Worm (Caenorhabditis elegans): Measurements from ENCODE around the gene Y73B6BL.27.

Gene Y73B6BL.27

ce11 chrIV:6438051-6438450 is 35.0 kb downstream of the Y73B6BL.27 start, which contains the start of gene dlc-5:
dlc-5 (plus strand) TSS chrIV:6438204.
- TF ChIP-seq sptf-1 (tag; optimal IDR thresholded peaks at IDR 0.05) (no peak), mls-2 (tag; optimal IDR thresholded peaks at IDR 0.05) (no peak), lin-13 (tag; optimal IDR thresholded peaks at IDR 0.05) (no peak), unc-39 (tag; optimal IDR thresholded peaks at IDR 0.05) (no peak), bed-3 (GFP tag; optimal IDR thresholded peaks at IDR 0.05) (no peak), sem-2 (GFP tag; optimal IDR thresholded peaks at IDR 0.05) (no peak), hlh-1 (tag; optimal IDR thresholded peaks at IDR 0.05) (no peak), zip-8 (tag; optimal IDR thresholded peaks at IDR 0.05) (no peak), nhr-237 (tag; optimal IDR thresholded peaks at IDR 0.05) (no peak), flh-1 (GFP tag; optimal IDR thresholded peaks at IDR 0.05) (no peak), tbx-8 (GFP tag; optimal IDR thresholded peaks at IDR 0.05) (no peak), nhr-28 (tag; optimal IDR thresholded peaks at IDR 0.05) (no peak), cnd-1 (tag; optimal IDR thresholded peaks at IDR 0.05) (no peak), ztf-11 (tag; optimal IDR thresholded peaks at IDR 0.05) (no peak), M03D4.4 (tag; optimal IDR thresholded peaks at IDR 0.05) (no peak), nhr-2 (tag; optimal IDR thresholded peaks at IDR 0.05) (no peak), elt-1 (tag; optimal IDR thresholded peaks at IDR 0.05; ENCODE audit: borderline replicate concordance, insufficient read depth) (no peak), unc-62 (GFP tag; optimal IDR thresholded peaks at IDR 0.05) (no peak)

- TF ChIP-seq pha-4 (tag; optimal IDR thresholded peaks at IDR 0.05): no peak
- no peak for TF ChIP-seq sem-2 (GFP tag; optimal IDR thresholded peaks at IDR 0.05)
- TF ChIP-seq zip-8 (tag; optimal IDR thresholded peaks at IDR 0.05): no peak
- no peak for TF ChIP-seq nhr-76 (tag; optimal IDR thresholded peaks at IDR 0.05)
- TF ChIP-seq nhr-28 (tag; optimal IDR thresholded peaks at IDR 0.05): no peak
- TF ChIP-seq elt-1 (tag; optimal IDR thresholded peaks at IDR 0.05; ENCODE audit: borderline replicate concordance, insufficient read depth): no peak
- no peak for TF ChIP-seq unc-39 (tag; optimal IDR thresholded peaks at IDR 0.05)
- no peak for TF ChIP-seq nhr-237 (tag; optimal IDR thresholded peaks at IDR 0.05)
- TF ChIP-seq mep-1 (tag; optimal IDR thresholded peaks at IDR 0.05): no peak
- TF ChIP-seq unc-120 (tag; optimal IDR thresholded peaks at IDR 0.05; ENCODE audit: poor library complexity, severe bottlenecking): no peak
Observed at ce11 chrIV:6433424-6433823, 39.6 kb downstream of the Y73B6BL.27 start.

ce11 chrIV:6432375-6432774 is 40.7 kb downstream of the Y73B6BL.27 start:
- TF ChIP-seq ztf-11 (tag; optimal IDR thresholded peaks at IDR 0.05) (no peak), unc-39 (tag; optimal IDR thresholded peaks at IDR 0.05) (no peak), tbx-8 (GFP tag; optimal IDR thresholded peaks at IDR 0.05) (no peak), blmp-1 (tag; optimal IDR thresholded peaks at IDR 0.05) (no peak), ham-2 (GFP tag; optimal IDR thresholded peaks at IDR 0.05) (no peak), lin-13 (tag; optimal IDR thresholded peaks at IDR 0.05) (no peak), lsy-2 (tag; optimal IDR thresholded peaks at IDR 0.05) (no peak), ces-1 (GFP tag; optimal IDR thresholded peaks at IDR 0.05) (no peak), nhr-28 (tag; optimal IDR thresholded peaks at IDR 0.05) (no peak), nhr-2 (tag; optimal IDR thresholded peaks at IDR 0.05) (no peak), flh-1 (GFP tag; optimal IDR thresholded peaks at IDR 0.05) (no peak), M03D4.4 (tag; optimal IDR thresholded peaks at IDR 0.05) (no peak), sptf-1 (tag; optimal IDR thresholded peaks at IDR 0.05) (no peak), drap-1 (GFP tag; optimal IDR thresholded peaks at IDR 0.05) (no peak), elt-1 (tag; optimal IDR thresholded peaks at IDR 0.05; ENCODE audit: borderline replicate concordance, insufficient read depth) (no peak), ceh-39 (tag; optimal IDR thresholded peaks at IDR 0.05) (no peak), nhr-237 (tag; optimal IDR thresholded peaks at IDR 0.05) (no peak), pha-4 (tag; optimal IDR thresholded peaks at IDR 0.05) (no peak)

ce11 chrIV:6431582-6431981 is 41.5 kb downstream of the Y73B6BL.27 start, which contains the start of gene acp-7:
acp-7 (minus strand) TSS chrIV:6431682.
- TF ChIP-seq flh-1 (GFP tag; optimal IDR thresholded peaks at IDR 0.05) (no peak), unc-62 (GFP tag; optimal IDR thresholded peaks at IDR 0.05) (no peak), blmp-1 (tag; optimal IDR thresholded peaks at IDR 0.05) (no peak), sem-2 (GFP tag; optimal IDR thresholded peaks at IDR 0.05) (no peak), nhr-2 (tag; optimal IDR thresholded peaks at IDR 0.05) (no peak), zip-8 (tag; optimal IDR thresholded peaks at IDR 0.05) (no peak), ceh-43 (GFP tag; optimal IDR thresholded peaks at IDR 0.05) (no peak), ces-1 (GFP tag; optimal IDR thresholded peaks at IDR 0.05) (no peak)

- TF ChIP-seq unc-120 (tag; optimal IDR thresholded peaks at IDR 0.05; ENCODE audit: poor library complexity, severe bottlenecking) (no peak), ztf-11 (tag; optimal IDR thresholded peaks at IDR 0.05) (no peak), nhr-12 (tag; optimal IDR thresholded peaks at IDR 0.05) (no peak), ceh-83 (GFP tag; optimal IDR thresholded peaks at IDR 0.05) (no peak)
Observed at ce11 chrIV:6427223-6427622, 45.8 kb downstream of the Y73B6BL.27 start.

Measured in whole organism, mixed stage, embryonic.